Worm (Caenorhabditis elegans) whole organism, early embryonic: ENCODE measurements around the gene zig-6.

ENCODE experiments used
- ama-1 ChIP-seq: fragments of 150-350 bp; optimal IDR thresholded peaks from 2 replicates; lab custom pipeline; 2014
- sea-1 ChIP-seq: fragments of 200-800 bp; sonication (Bioruptor generic); conservative IDR thresholded peaks from 2 replicates; pipeline ENCODE4 v1.3.6; 2022; ENCODE audit warnings: missing genetic modification characterization, missing compliant biosample characterization

- TF ChIP-seq sea-1 (GFP tag; lab: Robert Waterston, UW) (no peak), ama-1 (no peak)
Measured at ce11 chrX:5216063-5216462, 27.2 kb upstream of the zig-6 start, which contains the start of gene hrpa-2.
